Fruit fly (Drosophila melanogaster): Measurements from ENCODE around the gene CG9331.

DNA sequence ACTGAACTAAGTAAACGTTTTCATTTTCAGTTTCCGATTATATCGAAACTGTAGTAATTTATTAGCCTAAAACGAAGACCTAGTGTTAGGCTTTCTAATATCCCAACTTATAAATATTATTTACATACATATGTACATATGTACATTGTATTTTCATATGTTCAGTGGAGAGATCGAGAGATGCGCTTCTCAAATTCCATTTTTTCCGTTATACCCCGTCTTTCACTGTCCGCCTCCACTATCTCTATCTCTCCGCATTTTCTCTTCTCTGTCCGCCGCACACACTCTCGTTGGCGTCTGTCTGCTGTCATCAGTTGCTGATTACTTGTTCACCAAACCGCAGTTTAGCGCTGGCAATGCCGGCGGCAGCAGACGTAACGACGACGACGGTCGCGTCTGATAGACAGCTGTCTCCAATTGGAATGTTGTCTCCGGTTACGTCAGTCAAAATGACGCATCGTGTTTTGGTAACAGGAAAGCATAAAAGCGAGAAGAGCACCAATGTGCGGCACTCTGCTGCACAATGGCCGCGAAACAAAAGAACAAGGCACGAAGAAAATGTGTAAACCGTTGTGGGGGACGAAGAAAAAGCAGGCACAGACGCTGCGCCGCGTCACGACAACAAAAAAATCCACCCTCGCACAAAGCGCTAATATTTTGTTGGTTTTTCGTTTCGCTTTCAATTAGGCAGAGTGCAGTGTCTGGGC, at the start of gene CG9331:
- TF ChIP-seq CG6854 (GFP tag; optimal IDR thresholded peaks at IDR 0.05) (no peak), esn (GFP tag; optimal IDR thresholded peaks at IDR 0.05) (no peak), CG6792 (GFP tag; optimal IDR thresholded peaks at IDR 0.05) (no peak), fkh (GFP tag; optimal IDR thresholded peaks at IDR 0.05) (no peak), Blimp-1 (GFP tag; optimal IDR thresholded peaks at IDR 0.05) (peak; percentile 59), ss (GFP tag; optimal IDR thresholded peaks at IDR 0.05) (no peak), CG4318 (GFP tag; optimal IDR thresholded peaks at IDR 0.05) (no peak), salr (GFP tag; optimal IDR thresholded peaks at IDR 0.05) (no peak), Gug (GFP tag; IDR thresholded peaks at IDR 0.05) (no peak), CG9139 (GFP tag; optimal IDR thresholded peaks at IDR 0.05) (no peak), Sox15 (GFP tag; optimal IDR thresholded peaks at IDR 0.05) (no peak), topi (GFP tag; optimal IDR thresholded peaks at IDR 0.05) (no peak)
